Worm (Caenorhabditis elegans): ENCODE measurements around the gene mec-1.

- TF ChIP-seq tbx-11 (GFP tag; IDR thresholded peaks at IDR 0.05) (no peak), tbx-37 (GFP tag; conservative IDR thresholded peaks at IDR 0.05) (no peak), ama-1 (optimal IDR thresholded peaks at IDR 0.05) (no peak), flt-1 (GFP tag; IDR thresholded peaks at IDR 0.05) (no peak), hnd-1 (tag; optimal IDR thresholded peaks at IDR 0.05) (no peak), ets-7 (tag; optimal IDR thresholded peaks at IDR 0.05) (no peak), tra-4 (tag; optimal IDR thresholded peaks at IDR 0.05) (no peak), ceh-13 (GFP tag; optimal IDR thresholded peaks at IDR 0.05) (no peak), ceh-36 (tag; optimal IDR thresholded peaks at IDR 0.05) (no peak), hmg-4 (GFP tag; optimal IDR thresholded peaks at IDR 0.05) (no peak), F13C5.2 (tag; optimal IDR thresholded peaks at IDR 0.05) (no peak)
These were observed 31.3 kb downstream of the mec-1 start, which contains the start of gene nhr-139 for ce11 chrV:6987673-6988072.

Data from whole organism, early embryonic.